Worm (Caenorhabditis elegans): ENCODE measurements around the gene oxy-4.

The oxy-4 gene

DNA sequence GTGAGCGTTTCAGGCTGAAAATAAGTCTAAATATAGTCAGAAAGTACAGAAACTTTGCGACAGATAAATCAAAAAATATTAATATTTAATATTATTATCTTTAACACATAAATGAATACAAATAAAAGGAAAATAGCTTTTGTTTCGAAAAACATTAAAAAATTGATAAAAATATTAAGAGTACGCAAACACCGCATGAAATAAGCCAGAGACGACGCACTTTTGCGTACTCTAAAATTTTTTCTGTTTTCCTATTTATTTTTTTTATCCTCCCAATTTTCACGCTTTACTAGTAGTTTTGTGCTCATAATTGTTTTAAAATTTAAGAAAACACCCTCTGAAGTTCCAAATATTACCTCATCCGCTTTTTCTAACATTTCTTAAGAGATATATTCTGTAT, 5.4 kb downstream of the oxy-4 start, which contains the start of the genes rbm-42 and grwd-1:
Gene rbm-42, minus strand, starts transcription at position 93 of the 400 bp plus-strand sequence.
Gene grwd-1, plus strand, starts transcription at position 328 of the 400 bp plus-strand sequence.
- TF ChIP-seq sptf-1 (tag; optimal IDR thresholded peaks at IDR 0.05) (peak; percentile 44), ceh-43 (GFP tag; optimal IDR thresholded peaks at IDR 0.05) (no peak), lin-13 (tag; optimal IDR thresholded peaks at IDR 0.05) (no peak), lsy-2 (tag; optimal IDR thresholded peaks at IDR 0.05) (peak; percentile 49)

DNA sequence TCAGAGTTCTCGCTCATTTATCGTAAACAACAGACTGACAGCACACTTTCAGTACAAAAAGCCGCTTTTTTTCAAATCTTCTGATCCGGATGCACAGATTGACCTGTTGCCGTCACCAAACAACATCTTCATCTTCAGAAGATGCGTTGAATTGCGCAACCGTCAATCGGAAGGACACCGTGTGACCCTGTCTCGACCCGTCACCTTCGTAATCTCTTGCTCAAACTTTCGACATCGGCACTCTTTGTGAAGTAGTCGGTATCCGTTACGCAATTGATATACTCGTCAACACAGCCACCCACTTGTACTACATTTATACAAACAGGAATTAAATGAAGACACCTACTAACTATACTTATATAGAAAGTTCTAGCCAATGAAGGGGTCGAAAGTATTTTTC, 7.6 kb downstream of the oxy-4 start:
- TF ChIP-seq ceh-83 (GFP tag; optimal IDR thresholded peaks at IDR 0.05) = no peak
- peak; percentile 71 for TF ChIP-seq zip-8 (tag; optimal IDR thresholded peaks at IDR 0.05)
- no peak for TF ChIP-seq lin-32 (GFP tag; optimal IDR thresholded peaks at IDR 0.05)
- peak; percentile 89 for TF ChIP-seq nhr-2 (tag; optimal IDR thresholded peaks at IDR 0.05)
- peak; percentile 15 for TF ChIP-seq unc-62 (GFP tag; optimal IDR thresholded peaks at IDR 0.05)

DNA sequence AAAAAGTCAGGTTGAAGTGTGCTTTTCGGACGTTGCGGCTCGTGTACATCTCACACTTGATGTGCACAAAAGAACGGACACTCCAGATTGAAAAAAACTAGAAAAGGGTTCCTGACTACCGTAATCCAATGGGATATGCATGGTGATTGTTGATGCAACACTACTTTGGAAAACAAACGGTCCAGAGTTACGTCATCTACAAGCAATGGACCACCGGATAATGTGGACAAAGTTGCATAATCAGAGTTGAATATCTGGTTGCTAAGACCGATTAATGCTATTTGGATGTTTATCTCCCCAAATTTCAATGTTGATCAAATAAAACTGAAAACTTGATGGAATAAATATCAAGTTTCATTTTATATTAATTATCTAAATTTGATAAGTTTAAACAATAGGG, 8.6 kb downstream of the oxy-4 start:
- TF ChIP-seq zip-8 (tag; optimal IDR thresholded peaks at IDR 0.05) = peak; percentile 85
- TF ChIP-seq mab-5 (tag; optimal IDR thresholded peaks at IDR 0.05) = no peak
- peak; percentile 28 for TF ChIP-seq lsy-2 (tag; optimal IDR thresholded peaks at IDR 0.05)
- peak; percentile 83 for TF ChIP-seq nhr-2 (tag; optimal IDR thresholded peaks at IDR 0.05)

DNA sequence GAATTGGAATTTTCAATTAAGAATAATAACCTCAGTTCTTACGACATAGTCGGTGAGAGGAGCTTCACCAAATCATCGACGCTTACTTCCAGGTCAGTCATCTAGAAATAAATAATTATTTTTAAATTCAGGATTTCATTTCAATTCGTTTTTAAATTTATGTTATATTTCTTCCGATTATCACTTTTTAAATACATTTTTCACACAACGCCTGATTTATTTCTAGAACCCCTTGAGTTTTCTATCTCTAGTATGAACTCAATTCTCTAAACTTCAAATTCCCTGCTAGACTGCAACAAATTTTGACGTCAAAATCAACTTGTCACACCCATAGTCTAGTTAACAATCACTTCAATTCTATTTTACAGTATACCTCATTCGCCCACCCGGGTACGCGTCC, 9.1 kb downstream of the oxy-4 start, which contains the start of gene Y54H5A.2:
Gene Y54H5A.2, minus strand, starts transcription at position 101 of the 400 bp plus-strand sequence.
- no peak for TF ChIP-seq unc-39 (tag; optimal IDR thresholded peaks at IDR 0.05)
- TF ChIP-seq cnd-1 (tag; optimal IDR thresholded peaks at IDR 0.05) = no peak
- no peak for TF ChIP-seq unc-62 (GFP tag; optimal IDR thresholded peaks at IDR 0.05)
- TF ChIP-seq mab-5 (tag; optimal IDR thresholded peaks at IDR 0.05) = no peak
- TF ChIP-seq M03D4.4 (tag; optimal IDR thresholded peaks at IDR 0.05) = no peak
- no peak for TF ChIP-seq sem-2 (GFP tag; optimal IDR thresholded peaks at IDR 0.05)
- TF ChIP-seq unc-120 (tag; optimal IDR thresholded peaks at IDR 0.05; ENCODE audit: poor library complexity, severe bottlenecking) = no peak
- no peak for TF ChIP-seq hlh-1 (tag; optimal IDR thresholded peaks at IDR 0.05)
- TF ChIP-seq tbx-8 (GFP tag; optimal IDR thresholded peaks at IDR 0.05) = no peak
- no peak for TF ChIP-seq blmp-1 (tag; optimal IDR thresholded peaks at IDR 0.05)
- TF ChIP-seq drap-1 (GFP tag; optimal IDR thresholded peaks at IDR 0.05) = no peak
- no peak for TF ChIP-seq ztf-11 (tag; optimal IDR thresholded peaks at IDR 0.05)
- no peak for TF ChIP-seq lin-32 (GFP tag; optimal IDR thresholded peaks at IDR 0.05)
- no peak for TF ChIP-seq snpc-4 (tag; optimal IDR thresholded peaks at IDR 0.05)
- no peak for TF ChIP-seq lsy-2 (tag; optimal IDR thresholded peaks at IDR 0.05)
- no peak for TF ChIP-seq elt-3 (tag; optimal IDR thresholded peaks at IDR 0.05)
- no peak for TF ChIP-seq mep-1 (tag; optimal IDR thresholded peaks at IDR 0.05)

DNA sequence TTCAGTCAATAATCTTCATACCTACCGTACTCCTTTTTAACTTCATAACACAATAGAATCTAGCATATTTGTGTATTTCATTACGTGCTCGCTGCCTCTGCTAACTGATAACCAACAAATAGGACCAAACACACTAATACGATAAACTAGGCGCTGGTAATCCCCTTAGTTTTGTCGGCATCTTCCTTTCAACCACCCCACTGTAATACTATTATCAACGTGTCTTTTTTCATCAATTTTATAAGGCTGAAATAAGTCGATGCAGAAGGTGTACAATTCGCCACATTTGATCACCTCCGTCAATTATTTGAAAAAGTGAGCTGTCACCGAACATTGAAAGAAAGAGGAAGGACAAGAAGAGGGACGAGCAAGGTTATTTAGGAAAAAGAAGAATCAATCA, 11.1 kb downstream of the oxy-4 start:
- TF ChIP-seq ztf-11 (tag; optimal IDR thresholded peaks at IDR 0.05) = no peak
- TF ChIP-seq blmp-1 (tag; optimal IDR thresholded peaks at IDR 0.05) = no peak
- no peak for TF ChIP-seq nhr-12 (tag; optimal IDR thresholded peaks at IDR 0.05)
- no peak for TF ChIP-seq ceh-83 (GFP tag; optimal IDR thresholded peaks at IDR 0.05)
- TF ChIP-seq flh-1 (GFP tag; optimal IDR thresholded peaks at IDR 0.05) = no peak
- no peak for TF ChIP-seq nhr-28 (tag; optimal IDR thresholded peaks at IDR 0.05)
- no peak for TF ChIP-seq drap-1 (GFP tag; optimal IDR thresholded peaks at IDR 0.05)
- TF ChIP-seq nhr-237 (tag; optimal IDR thresholded peaks at IDR 0.05) = no peak
- TF ChIP-seq nhr-2 (tag; optimal IDR thresholded peaks at IDR 0.05) = no peak
- TF ChIP-seq M03D4.4 (tag; optimal IDR thresholded peaks at IDR 0.05) = no peak
- no peak for TF ChIP-seq unc-120 (tag; optimal IDR thresholded peaks at IDR 0.05; ENCODE audit: poor library complexity, severe bottlenecking)
- TF ChIP-seq mls-2 (tag; optimal IDR thresholded peaks at IDR 0.05) = no peak
- TF ChIP-seq ces-1 (GFP tag; optimal IDR thresholded peaks at IDR 0.05) = no peak
- no peak for TF ChIP-seq pha-4 (tag; optimal IDR thresholded peaks at IDR 0.05)
- no peak for TF ChIP-seq lin-32 (GFP tag; optimal IDR thresholded peaks at IDR 0.05)
- no peak for TF ChIP-seq ham-2 (GFP tag; optimal IDR thresholded peaks at IDR 0.05)
- TF ChIP-seq ceh-43 (GFP tag; optimal IDR thresholded peaks at IDR 0.05) = no peak
- TF ChIP-seq nhr-76 (tag; optimal IDR thresholded peaks at IDR 0.05) = no peak
- no peak for TF ChIP-seq lsy-2 (tag; optimal IDR thresholded peaks at IDR 0.05)
- TF ChIP-seq unc-39 (tag; optimal IDR thresholded peaks at IDR 0.05) = no peak

Data from whole organism, mixed stage, embryonic.